Fruit fly (Drosophila melanogaster): ENCODE data around the gene Blimp-1.

- no peak for TF ChIP-seq CTCF (optimal IDR thresholded peaks at IDR 0.05)
- no peak for TF ChIP-seq CG8478 (optimal IDR thresholded peaks at IDR 0.05)
Measured at dm6 chr3L:5655751-5656276, 25.0 kb downstream of the Blimp-1 start.
